Worm (Caenorhabditis elegans) whole organism, L2 larva: ENCODE results near the gene mex-6.

Experiments
- C34F6.9 ChIP-seq: fragments of 150-350 bp; optimal IDR thresholded peaks from 2 replicates; lab custom pipeline; 2014; ENCODE audit warnings: missing biosample characterization, missing genetic modification characterization
- F13H6.1 ChIP-seq: sonication (generic microtip); optimal IDR thresholded peaks from 2 replicates; lab custom pipeline; 2016; ENCODE audit warnings: missing genetic modification characterization, missing compliant biosample characterization
- R02D3.7 ChIP-seq: fragments of 150-350 bp; optimal IDR thresholded peaks from 2 replicates; lab custom pipeline; 2014; ENCODE audit warnings: missing biosample characterization, missing genetic modification characterization
- Y55F3AM.14 ChIP-seq: fragments of 200-800 bp; sonication (Bioruptor generic); optimal IDR thresholded peaks from 2 replicates; lab custom pipeline; 2018; ENCODE audit warnings: mild to moderate bottlenecking, missing genetic modification characterization, missing compliant biosample characterization
- ZK546.5 ChIP-seq: sonication (generic microtip); optimal IDR thresholded peaks from 2 replicates; lab custom pipeline; 2017; ENCODE audit warnings: missing biosample characterization, missing genetic modification characterization
- aly-2 ChIP-seq: fragments of 150-350 bp; optimal IDR thresholded peaks from 2 replicates; lab custom pipeline; 2014; ENCODE audit warnings: missing biosample characterization, missing genetic modification characterization
- ama-1 ChIP-seq: fragments of 150-350 bp; optimal IDR thresholded peaks from 2 replicates; lab custom pipeline; 2018; ENCODE audit warnings: inconsistent platforms
- blmp-1 ChIP-seq: sonication (generic microtip); optimal IDR thresholded peaks from 2 replicates; lab custom pipeline; 2017; ENCODE audit warnings: missing genetic modification characterization, mild to moderate bottlenecking, missing compliant biosample characterization, antibody characterized with exemption, moderate library complexity; ENCODE audit not compliant: insufficient read depth
- ceh-16 ChIP-seq: fragments of 150-350 bp; optimal IDR thresholded peaks from 2 replicates; lab custom pipeline; 2014; ENCODE audit warnings: missing biosample characterization, missing genetic modification characterization
- ceh-82 ChIP-seq: fragments of 150-350 bp; optimal IDR thresholded peaks from 2 replicates; lab custom pipeline; 2014; ENCODE audit warnings: missing biosample characterization, missing genetic modification characterization
- crh-2 ChIP-seq: sonication (generic microtip); optimal IDR thresholded peaks from 2 replicates; lab custom pipeline; 2017; ENCODE audit warnings: missing biosample characterization, missing genetic modification characterization
- egl-27 ChIP-seq: sonication (generic microtip); optimal IDR thresholded peaks from 3 replicates; lab custom pipeline; 2017; ENCODE audit warnings: missing biosample characterization, missing genetic modification reagents, missing genetic modification characterization
- elt-1 ChIP-seq: fragments of 150-350 bp; optimal IDR thresholded peaks from 2 replicates; lab custom pipeline; 2014; ENCODE audit warnings: missing biosample characterization, missing genetic modification characterization
- elt-3 ChIP-seq: sonication (generic microtip); optimal IDR thresholded peaks from 2 replicates; lab custom pipeline; 2017; ENCODE audit warnings: missing biosample characterization, missing genetic modification characterization
- fos-1 ChIP-seq: fragments of 150-350 bp; optimal IDR thresholded peaks from 2 replicates; lab custom pipeline; 2014; ENCODE audit warnings: missing biosample characterization, missing genetic modification characterization
- gmeb-1 ChIP-seq: fragments of 150-350 bp; optimal IDR thresholded peaks from 2 replicates; lab custom pipeline; 2014; ENCODE audit warnings: missing biosample characterization, missing genetic modification characterization
- lin-11 ChIP-seq: fragments of 150-350 bp; sonication (generic microtip); optimal IDR thresholded peaks from 2 replicates; lab custom pipeline; 2014; ENCODE audit warnings: missing biosample characterization, missing genetic modification characterization, inconsistent platforms, mixed read lengths
- lin-13 ChIP-seq: fragments of 150-350 bp; optimal IDR thresholded peaks from 2 replicates; lab custom pipeline; 2014; ENCODE audit warnings: missing biosample characterization, missing genetic modification reagents, missing genetic modification characterization
- lin-39 ChIP-seq: fragments of 150-350 bp; optimal IDR thresholded peaks from 2 replicates; lab custom pipeline; 2014; ENCODE audit warnings: missing biosample characterization, missing genetic modification reagents, missing genetic modification characterization
- lsy-2 ChIP-seq, 2 experiments: fragments of 150-350 bp in 1 of 2; sonication (generic microtip) in 1 of 2; optimal IDR thresholded peaks; 2 replicates each; lab custom pipeline; 2014 to 2017; ENCODE audit warnings: missing biosample characterization in 2 of 2, missing genetic modification characterization in 2 of 2
- mab-5 ChIP-seq: fragments of 150-350 bp; optimal IDR thresholded peaks from 2 replicates; lab custom pipeline; 2014; ENCODE audit warnings: missing biosample characterization, missing genetic modification characterization
- mbf-1 ChIP-seq: sonication (generic microtip); optimal IDR thresholded peaks from 2 replicates; lab custom pipeline; 2017; ENCODE audit warnings: missing biosample characterization, missing genetic modification characterization
- mdl-1 ChIP-seq, 2 experiments: fragments of 150-350 bp in 1 of 2; sonication (generic microtip) in 1 of 2; optimal IDR thresholded peaks; 2 replicates each; lab custom pipeline; 2017; ENCODE audit warnings: missing biosample characterization in 2 of 2, missing genetic modification characterization in 2 of 2
- nhr-10 ChIP-seq: sonication (generic microtip); optimal IDR thresholded peaks from 2 replicates; lab custom pipeline; 2017; ENCODE audit warnings: missing biosample characterization, missing genetic modification characterization
- nhr-11 ChIP-seq: fragments of 150-350 bp; optimal IDR thresholded peaks from 2 replicates; lab custom pipeline; 2014; ENCODE audit warnings: missing biosample characterization, missing genetic modification characterization
- nhr-129 ChIP-seq: fragments of 150-350 bp; optimal IDR thresholded peaks from 2 replicates; lab custom pipeline; 2014; ENCODE audit warnings: missing biosample characterization, missing genetic modification characterization
- nhr-21 ChIP-seq: fragments of 150-350 bp; optimal IDR thresholded peaks from 2 replicates; lab custom pipeline; 2014; ENCODE audit warnings: missing biosample characterization, missing genetic modification characterization
- nhr-23 ChIP-seq: fragments of 150-350 bp; optimal IDR thresholded peaks from 2 replicates; lab custom pipeline; 2014; ENCODE audit warnings: missing biosample characterization, missing genetic modification reagents, missing genetic modification characterization
- nhr-237 ChIP-seq: fragments of 150-350 bp; optimal IDR thresholded peaks from 2 replicates; lab custom pipeline; 2014; ENCODE audit warnings: missing biosample characterization, missing genetic modification characterization
- nhr-25 ChIP-seq: fragments of 150-350 bp; sonication (generic microtip); optimal IDR thresholded peaks from 3 replicates; lab custom pipeline; 2014; ENCODE audit warnings: missing biosample characterization, missing genetic modification characterization
- nhr-6 ChIP-seq: fragments of 150-350 bp; optimal IDR thresholded peaks from 2 replicates; lab custom pipeline; 2014; ENCODE audit warnings: missing biosample characterization, missing genetic modification characterization
- peb-1 ChIP-seq: fragments of 150-350 bp; optimal IDR thresholded peaks from 2 replicates; lab custom pipeline; 2014; ENCODE audit warnings: missing biosample characterization, missing genetic modification characterization
- sem-4 ChIP-seq: fragments of 150-350 bp; optimal IDR thresholded peaks from 2 replicates; lab custom pipeline; 2014; ENCODE audit warnings: missing biosample characterization, missing genetic modification reagents, missing genetic modification characterization
- skn-1 ChIP-seq: sonication (generic microtip); optimal IDR thresholded peaks from 2 replicates; lab custom pipeline; 2017; ENCODE audit warnings: missing biosample characterization, missing genetic modification characterization
- sma-3 ChIP-seq: sonication (generic microtip); optimal IDR thresholded peaks from 2 replicates; lab custom pipeline; 2016; ENCODE audit warnings: missing genetic modification reagents, missing genetic modification characterization, missing compliant biosample characterization
- sma-9 ChIP-seq, 2 experiments: fragments of 150-350 bp in 1 of 2; sonication (generic microtip) in 1 of 2; optimal IDR thresholded peaks; 2 replicates each; lab custom pipeline; 2014 to 2016; ENCODE audit warnings: missing genetic modification characterization in 2 of 2, mild to moderate bottlenecking in 1 of 2, missing biosample characterization in 1 of 2, missing compliant biosample characterization in 1 of 2, missing genetic modification reagents in 1 of 2, moderate library complexity in 1 of 2
- snpc-4 ChIP-seq: fragments of 150-350 bp; optimal IDR thresholded peaks from 2 replicates; lab custom pipeline; 2014; ENCODE audit warnings: missing biosample characterization, missing genetic modification characterization
- unc-39 ChIP-seq: fragments of 150-350 bp; optimal IDR thresholded peaks from 2 replicates; lab custom pipeline; 2014; ENCODE audit warnings: missing biosample characterization, missing genetic modification characterization
- unc-55 ChIP-seq: fragments of 150-350 bp; sonication (generic microtip); optimal IDR thresholded peaks from 3 replicates; lab custom pipeline; 2014; ENCODE audit warnings: missing biosample characterization, missing genetic modification reagents, missing genetic modification characterization
- unc-62 ChIP-seq: fragments of 150-350 bp; optimal IDR thresholded peaks from 2 replicates; lab custom pipeline; 2014; ENCODE audit warnings: missing biosample characterization, missing genetic modification reagents, missing genetic modification characterization
- zag-1 ChIP-seq: fragments of 150-350 bp; optimal IDR thresholded peaks from 2 replicates; lab custom pipeline; 2014; ENCODE audit warnings: missing biosample characterization, missing genetic modification characterization
- ztf-4 ChIP-seq: fragments of 150-350 bp; optimal IDR thresholded peaks from 2 replicates; lab custom pipeline; 2014; ENCODE audit warnings: missing biosample characterization, missing genetic modification characterization

The mex-6 gene

DNA sequence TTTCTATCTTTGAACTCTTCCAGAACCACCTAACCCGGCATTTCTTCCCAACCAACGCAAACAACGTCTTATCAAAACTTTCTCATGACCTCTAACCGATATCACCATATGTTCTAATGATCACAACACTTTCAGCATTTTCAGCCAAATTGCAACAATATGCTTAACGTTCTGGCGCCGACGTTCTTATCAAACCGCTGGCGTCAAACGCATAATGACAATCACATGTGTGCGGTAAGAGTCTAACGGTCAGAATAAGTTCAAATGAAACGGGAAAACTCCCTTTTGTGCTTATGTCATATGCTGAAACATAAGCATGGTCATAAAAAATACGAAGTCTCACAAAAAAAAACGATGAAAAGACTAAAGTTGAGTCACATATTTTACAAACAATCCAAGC lies 23.0 kb upstream of the mex-6 start:
- TF ChIP-seq sem-4 (tag; lab: Kevin White, UChicago) (no peak), ceh-16 (tag; lab: Kevin White, UChicago) (no peak), nhr-237 (tag; lab: Kevin White, UChicago) (no peak), zag-1 (tag; lab: Kevin White, UChicago) (no peak), nhr-23 (tag; lab: Kevin White, UChicago) (no peak), gmeb-1 (tag; lab: Kevin White, UChicago) (peak; percentile 46), elt-3 (no peak), blmp-1 (no peak), nhr-6 (tag; lab: Kevin White, UChicago) (no peak), lin-13 (GFP tag; lab: Kevin White, UChicago) (no peak), elt-1 (tag; lab: Kevin White, UChicago) (no peak), lsy-2 (tag; optimal IDR thresholded peaks at IDR 0.05; lab: Kevin White, UChicago) (no peak), ZK546.5 (tag; lab: Kevin White, UChicago) (no peak), aly-2 (tag; lab: Kevin White, UChicago) (no peak), C34F6.9 (no peak), crh-2 (peak; percentile 66), F13H6.1 (tag; lab: Kevin White, UChicago) (peak; percentile 78), Y55F3AM.14 (GFP tag; lab: Kevin White, UChicago) (no peak), unc-62 (no peak), sma-9 (GFP tag; optimal IDR thresholded peaks at IDR 0.05; lab: Kevin White, UChicago) (peak; percentile 92), sma-9 (tag; optimal IDR thresholded peaks at IDR 0.05; lab: Kevin White, UChicago) (no peak), lin-11 (tag; lab: Kevin White, UChicago) (no peak), fos-1 (tag; lab: Kevin White, UChicago) (peak; percentile 78), unc-39 (no peak), mdl-1 (tag; optimal IDR thresholded peaks at IDR 0.05; lab: Kevin White, UChicago) (peak in 1 of 2 experiments; percentile 63), lin-39 (tag; lab: Kevin White, UChicago) (no peak), nhr-10 (no peak), peb-1 (tag; lab: Kevin White, UChicago) (no peak), mab-5 (tag; lab: Kevin White, UChicago) (no peak), ztf-4 (tag; lab: Kevin White, UChicago) (no peak), nhr-25 (tag; lab: Kevin White, UChicago) (no peak), skn-1 (tag; lab: Kevin White, UChicago) (no peak), nhr-129 (peak; percentile 7), nhr-21 (tag; lab: Kevin White, UChicago) (no peak), ama-1 (lab: Kevin White, UChicago) (no peak), snpc-4 (tag; lab: Kevin White, UChicago) (no peak), nhr-11 (no peak), egl-27 (tag; lab: Kevin White, UChicago) (no peak), sma-3 (GFP tag; lab: Kevin White, UChicago) (peak; percentile 49), unc-55 (GFP tag; lab: Kevin White, UChicago) (no peak), mbf-1 (tag; lab: Kevin White, UChicago) (no peak)

DNA sequence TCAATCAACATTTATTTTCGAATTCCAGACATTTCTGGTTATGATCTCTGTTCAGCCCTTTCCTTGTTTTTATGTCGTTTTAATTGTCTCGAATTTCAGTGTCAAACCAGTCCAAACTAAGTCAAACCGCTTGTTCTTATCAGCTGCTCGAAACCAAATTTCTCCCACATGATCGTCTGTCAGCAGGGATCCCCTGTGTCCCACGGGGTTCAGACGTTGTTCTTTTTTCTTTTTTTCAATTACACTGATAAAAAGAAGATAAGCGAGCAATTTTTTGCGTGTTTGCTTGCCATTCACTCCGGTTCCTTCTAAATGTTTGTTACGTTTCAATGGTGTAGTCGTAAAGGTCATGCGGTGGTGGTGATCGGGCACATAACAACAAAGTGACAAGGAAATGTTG lies 22.0 kb upstream of the mex-6 start:
- no peak for TF ChIP-seq R02D3.7 (tag; lab: Kevin White, UChicago)
- TF ChIP-seq mbf-1 (tag; lab: Kevin White, UChicago) = no peak
- no peak for TF ChIP-seq elt-3
- no peak for TF ChIP-seq unc-39
- peak; percentile 63 for TF ChIP-seq crh-2
- TF ChIP-seq sma-9 (GFP tag; optimal IDR thresholded peaks at IDR 0.05; lab: Kevin White, UChicago) = peak; percentile 78
- TF ChIP-seq sma-9 (tag; optimal IDR thresholded peaks at IDR 0.05; lab: Kevin White, UChicago) = no peak
- TF ChIP-seq nhr-129 = no peak
- TF ChIP-seq nhr-21 (tag; lab: Kevin White, UChicago) = no peak
- TF ChIP-seq mab-5 (tag; lab: Kevin White, UChicago) = no peak
- no peak for TF ChIP-seq C34F6.9
- TF ChIP-seq ceh-82 (tag; lab: Kevin White, UChicago) = no peak
- peak; percentile 72 for TF ChIP-seq F13H6.1 (tag; lab: Kevin White, UChicago)
- peak; percentile 8 for TF ChIP-seq sma-3 (GFP tag; lab: Kevin White, UChicago)
- peak; percentile 46 for TF ChIP-seq gmeb-1 (tag; lab: Kevin White, UChicago)
- no peak for TF ChIP-seq sem-4 (tag; lab: Kevin White, UChicago)
- no peak for TF ChIP-seq unc-55 (GFP tag; lab: Kevin White, UChicago)
- no peak for TF ChIP-seq ama-1 (lab: Kevin White, UChicago)
- TF ChIP-seq zag-1 (tag; lab: Kevin White, UChicago) = no peak
- no peak for TF ChIP-seq nhr-25 (tag; lab: Kevin White, UChicago)
